Fruit fly (Drosophila melanogaster): ENCODE data around the gene Ndf.
A peak's percentile ranks its signal among the peaks of the same experiment; 100 is the strongest.

Gene Ndf

dm6 chr2L:9954119-9954518, 49.5 kb upstream of the Ndf start, which contains the start of the genes CG13126 and CG4709 (continued):
- peak; percentile 57 for TF ChIP-seq CG15073 (GFP tag; optimal IDR thresholded peaks at IDR 0.05)
- peak; percentile 86 for TF ChIP-seq CG12155 (GFP tag; optimal IDR thresholded peaks at IDR 0.05)
- TF ChIP-seq CTCF (GFP tag; optimal IDR thresholded peaks at IDR 0.05): peak; percentile 61
- TF ChIP-seq CG17328 (GFP tag; IDR thresholded peaks at IDR 0.05): peak; percentile 83
- no peak for TF ChIP-seq yki (optimal IDR thresholded peaks at IDR 0.05)
- peak; percentile 93 for TF ChIP-seq gcm (GFP tag; optimal IDR thresholded peaks at IDR 0.05)
- TF ChIP-seq bsh (GFP tag; optimal IDR thresholded peaks at IDR 0.05): peak; percentile 63 to 92
- TF ChIP-seq CG14860 (GFP tag; IDR thresholded peaks at IDR 0.05; ENCODE audit: partially characterized antibody): no peak
- peak; percentile 57 for TF ChIP-seq Dp (GFP tag; optimal IDR thresholded peaks at IDR 0.05)
- peak; percentile 0 for TF ChIP-seq gro (GFP tag; optimal IDR thresholded peaks at IDR 0.05)
- peak; percentile 79 for TF ChIP-seq sisA (GFP tag; IDR thresholded peaks at IDR 0.05)
- TF ChIP-seq CG6175 (GFP tag; IDR thresholded peaks at IDR 0.05): peak; percentile 45; the same call in 1 of the 3 replicates
- TF ChIP-seq Hmx (GFP tag; optimal IDR thresholded peaks at IDR 0.05): no peak
- peak; percentile 64 for TF ChIP-seq CG18011 (GFP tag; optimal IDR thresholded peaks at IDR 0.05)
- peak; percentile 94 for TF ChIP-seq CG8924 (tag; optimal IDR thresholded peaks at IDR 0.05)
- TF ChIP-seq Dbx (GFP tag; IDR thresholded peaks at IDR 0.05): peak; percentile 87; the same call in 2 of the 3 replicates
- TF ChIP-seq CG4707 (GFP tag; optimal IDR thresholded peaks at IDR 0.05): peak; percentile 57
- TF ChIP-seq GATAe (GFP tag; conservative IDR thresholded peaks at IDR 0.05): no peak; the same call in 1 of the 2 replicates
- TF ChIP-seq CG17361 (GFP tag; IDR thresholded peaks at IDR 0.05): peak; percentile 97
- peak; percentile 96 for TF ChIP-seq CG2678 (tag; optimal IDR thresholded peaks at IDR 0.05)
- peak; percentile 79 for TF ChIP-seq CG31224 (GFP tag; IDR thresholded peaks at IDR 0.05)
- TF ChIP-seq Six4 (GFP tag; optimal IDR thresholded peaks at IDR 0.05): peak; percentile 90
- TF ChIP-seq CG15479 (GFP tag; optimal IDR thresholded peaks at IDR 0.05): no peak
- TF ChIP-seq tx (GFP tag; optimal IDR thresholded peaks at IDR 0.05): no peak
- TF ChIP-seq vvl (GFP tag; IDR thresholded peaks at IDR 0.05): peak; percentile 97
- TF ChIP-seq rib (GFP tag; IDR thresholded peaks at IDR 0.05): peak; percentile 71; the same call in 1 of the 2 replicates
- no peak for TF ChIP-seq CG6791 (GFP tag; IDR thresholded peaks at IDR 0.05; ENCODE audit: partially characterized antibody)
- TF ChIP-seq CG11723 (GFP tag; optimal IDR thresholded peaks at IDR 0.05): peak; percentile 74
- TF ChIP-seq NFAT (GFP tag; IDR thresholded peaks at IDR 0.05): peak; percentile 71; the same call in 1 of the 2 replicates
- no peak for TF ChIP-seq her (GFP tag; optimal IDR thresholded peaks at IDR 0.05)
- TF ChIP-seq kni (GFP tag; optimal IDR thresholded peaks at IDR 0.05): no peak
- TF ChIP-seq CG8388 (GFP tag; optimal IDR thresholded peaks at IDR 0.05): peak; percentile 90
- no peak for TF ChIP-seq pan (optimal IDR thresholded peaks at IDR 0.05)
- TF ChIP-seq pan (GFP tag; optimal IDR thresholded peaks at IDR 0.05 in 1 of 2, IDR thresholded peaks at IDR 0.05 in 1 of 2): peak in 1 of 2 experiments; percentile 94
- peak; percentile 77 for TF ChIP-seq CG2875 (GFP tag; optimal IDR thresholded peaks at IDR 0.05)
- TF ChIP-seq CG3995 (GFP tag; optimal IDR thresholded peaks at IDR 0.05): peak; percentile 80
- peak; percentile 99 for TF ChIP-seq CG10267 (tag; optimal IDR thresholded peaks at IDR 0.05)
- no peak for TF ChIP-seq zf30C (GFP tag; optimal IDR thresholded peaks at IDR 0.05)
- TF ChIP-seq CG14050 (GFP tag; IDR thresholded peaks at IDR 0.05): peak; percentile 76
- TF ChIP-seq disco-r (GFP tag; optimal IDR thresholded peaks at IDR 0.05): no peak
- peak; percentile 90 for TF ChIP-seq zfh1 (GFP tag; IDR thresholded peaks at IDR 0.05)
- peak; percentile 56 for TF ChIP-seq tup (GFP tag; optimal IDR thresholded peaks at IDR 0.05)
- no peak for TF ChIP-seq CG8478 (optimal IDR thresholded peaks at IDR 0.05)
- peak; percentile 24 for TF ChIP-seq CG16863 (GFP tag; optimal IDR thresholded peaks at IDR 0.05)
- peak; percentile 96 for TF ChIP-seq sens (GFP tag)
- peak; percentile 58 for TF ChIP-seq CG3838 (GFP tag; optimal IDR thresholded peaks at IDR 0.05)
- peak; percentile 91 for TF ChIP-seq CG13296 (GFP tag; optimal IDR thresholded peaks at IDR 0.05)
- peak; percentile 90 for TF ChIP-seq CG6813 (GFP tag; optimal IDR thresholded peaks at IDR 0.05)
- peak; percentile 89 for TF ChIP-seq ase (GFP tag; IDR thresholded peaks at IDR 0.05)
- TF ChIP-seq Ets65A (GFP tag): peak; percentile 90
- TF ChIP-seq Hand (GFP tag; optimal IDR thresholded peaks at IDR 0.05): peak; percentile 69
- TF ChIP-seq gsb (GFP tag; IDR thresholded peaks at IDR 0.05): peak; percentile 68
- peak; percentile 77; the same call in 2 of the 3 replicates for TF ChIP-seq so (GFP tag; IDR thresholded peaks at IDR 0.05)
